Fruit fly (Drosophila melanogaster) whole organism, wandering third instar larva: ENCODE results near the gene CG32599.

Experiments
- Hr83 ChIP-seq: fragments of 200-300 bp; sonication (Bioruptor generic); optimal IDR thresholded peaks from 2 replicates; lab custom pipeline; 2016; ENCODE audit warnings: missing biosample characterization, mild to moderate bottlenecking, missing genetic modification characterization, moderate library complexity; ENCODE audit not compliant: poor library complexity, severe bottlenecking
- Myc ChIP-seq: fragments of >200 bp; optimal IDR thresholded peaks from 2 replicates; lab custom pipeline; 2017
- Sp1 ChIP-seq: fragments of 200-800 bp; sonication (Bioruptor generic); optimal IDR thresholded peaks from 3 replicates; lab custom pipeline; 2019; ENCODE audit warnings: missing biosample characterization, mild to moderate bottlenecking, missing genetic modification characterization, moderate library complexity
- br ChIP-seq: fragments of 200-800 bp; sonication (Bioruptor generic); optimal IDR thresholded peaks from 2 replicates; lab custom pipeline; 2016; ENCODE audit warnings: missing biosample characterization, missing genetic modification characterization
- brk ChIP-seq: fragments of 200-800 bp; sonication (Bioruptor generic); optimal IDR thresholded peaks from 2 replicates; lab custom pipeline; 2016; ENCODE audit warnings: missing biosample characterization, mild to moderate bottlenecking, missing genetic modification characterization
- dl ChIP-seq, 2 experiments: fragments of 175-275, 200-275 bp in 1 of 2; fragments of 200-275 bp in 1 of 2; sonication (Bioruptor generic); optimal IDR thresholded peaks; lab custom pipeline; 2018; ENCODE audit warnings: mild to moderate bottlenecking in 2 of 2, missing biosample characterization in 2 of 2, missing genetic modification characterization in 2 of 2, moderate library complexity in 2 of 2; ENCODE audit not compliant: partially characterized antibody in 2 of 2, insufficient read depth in 1 of 2
- dmrt93B ChIP-seq: fragments of 200-800 bp; sonication (Bioruptor generic); optimal IDR thresholded peaks from 2 replicates; lab custom pipeline; 2018; ENCODE audit warnings: missing biosample characterization, mild to moderate bottlenecking, missing genetic modification characterization
- jim ChIP-seq: fragments of 175-275, 200-325 bp; sonication (Bioruptor generic); optimal IDR thresholded peaks from 2 replicates; lab custom pipeline; 2016; ENCODE audit warnings: missing biosample characterization, mild to moderate bottlenecking, missing genetic modification characterization
- pan ChIP-seq: fragments of >200 bp; optimal IDR thresholded peaks from 2 replicates; lab custom pipeline; 2017
- tai ChIP-seq: sonication (Bioruptor generic); optimal IDR thresholded peaks from 2 replicates; lab custom pipeline; 2016; ENCODE audit warnings: missing biosample characterization, missing genetic modification characterization
- usp ChIP-seq: fragments of >200 bp; optimal IDR thresholded peaks from 2 replicates; lab custom pipeline; 2017; ENCODE audit warnings: missing biosample characterization, missing genetic modification characterization

DNA sequence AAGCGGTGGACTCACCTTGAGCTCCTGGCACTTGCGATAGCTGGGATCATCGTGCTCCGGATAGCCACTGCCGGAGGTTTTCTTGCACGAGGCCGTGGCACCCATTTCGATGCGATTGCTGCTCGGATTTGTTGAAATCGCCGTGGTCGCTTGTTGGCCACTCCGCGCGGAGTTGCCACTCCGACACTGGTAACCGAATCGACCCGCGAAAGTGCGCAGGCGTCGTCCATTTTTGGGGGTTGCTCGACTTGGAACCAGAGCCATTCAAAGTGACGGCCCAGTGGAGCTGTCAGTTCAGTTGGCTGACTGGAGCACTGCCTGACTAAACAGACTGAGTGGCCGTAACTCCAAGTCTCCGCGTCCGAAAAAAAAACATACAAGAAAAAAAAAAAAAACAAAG lies 22.6 kb downstream of the CG32599 start, which contains the start of the genes CG13404 and na:
- TF ChIP-seq Sp1 (GFP tag; lab: Kevin White, UChicago) (no peak), jim (no peak), pan (lab: Kevin White, UChicago) (no peak), Myc (lab: Kevin White, UChicago) (no peak), Hr83 (GFP tag; lab: Kevin White, UChicago) (no peak), tai (GFP tag; lab: Kevin White, UChicago) (no peak), dl (GFP tag; optimal IDR thresholded peaks at IDR 0.05; lab: Kevin White, UChicago; ENCODE audit: insufficient read depth in 1 of 2, partially characterized antibody in 2 of 2) (no peak), br (no peak), usp (no peak), dmrt93B (GFP tag; lab: Kevin White, UChicago) (no peak), brk (GFP tag; lab: Kevin White, UChicago) (no peak)
